Worm (Caenorhabditis elegans): ENCODE data around the gene oef-1.

DNA sequence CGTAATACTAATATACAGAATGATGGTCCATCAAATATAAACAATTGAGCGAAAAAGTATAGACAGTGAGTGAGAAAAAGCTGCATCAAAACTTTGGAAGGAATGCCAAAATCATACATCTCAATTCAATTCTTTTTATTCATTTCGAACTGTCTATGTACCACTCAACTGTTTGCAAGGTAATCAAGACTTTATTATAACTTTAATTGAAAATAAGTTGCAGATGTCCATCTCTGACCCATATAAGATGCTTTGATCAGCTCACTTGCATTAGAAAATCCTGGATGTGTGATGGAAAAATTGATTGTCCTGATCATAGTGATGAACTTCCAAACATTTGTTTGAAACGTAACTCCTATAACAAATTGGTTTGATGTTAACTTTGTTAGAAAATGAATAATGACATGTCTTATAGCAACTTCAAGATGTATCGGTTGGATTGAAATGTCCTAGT lies 19.4 kb downstream of the oef-1 start, which contains the start of gene F32E10.8:
- TF ChIP-seq ama-1 (optimal IDR thresholded peaks at IDR 0.05) (no peak), flt-1 (GFP tag; IDR thresholded peaks at IDR 0.05) (no peak), aly-1 (tag; optimal IDR thresholded peaks at IDR 0.05) (no peak)

Measured in whole organism, early embryonic.